Worm (Caenorhabditis elegans) whole organism, early embryonic: Measurements from ENCODE around the gene ZC21.6.

Experiments used
- aly-1 ChIP-seq: sonication (generic microtip); optimal IDR thresholded peaks from 2 replicates; lab custom pipeline; 2016; ENCODE audit warnings: missing genetic modification characterization, missing compliant biosample characterization
- ceh-36 ChIP-seq: sonication (generic microtip); optimal IDR thresholded peaks from 2 replicates; lab custom pipeline; 2016; ENCODE audit warnings: missing genetic modification characterization, inconsistent platforms, missing compliant biosample characterization

DNA sequence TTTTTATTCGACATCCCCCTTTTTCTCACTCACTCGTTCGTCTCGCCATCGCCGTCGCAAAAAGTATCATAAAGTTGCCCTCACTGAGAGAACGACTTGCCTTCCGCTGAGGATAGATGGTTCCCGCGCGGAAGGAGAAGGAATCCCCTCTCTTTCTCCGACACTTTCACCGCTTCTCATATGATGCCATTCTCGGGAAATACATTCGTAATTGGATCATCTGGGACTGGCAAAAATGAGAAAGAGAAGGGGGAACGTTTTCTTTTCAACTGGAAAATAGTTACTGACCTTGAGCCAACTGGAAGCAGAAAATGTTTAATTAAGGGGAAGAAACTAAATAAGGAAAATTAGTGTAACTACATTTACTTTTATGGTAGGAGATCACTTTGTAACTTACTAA lies 26.4 kb upstream of the ZC21.6 start:
- TF ChIP-seq aly-1 (tag; lab: Kevin White, UChicago) (no peak), ceh-36 (tag; lab: Kevin White, UChicago) (no peak)
